Worm (Caenorhabditis elegans): Measurements from ENCODE around the gene txt-9.

- TF ChIP-seq lin-15B (tag; optimal IDR thresholded peaks at IDR 0.05) (no peak), aly-2 (tag; optimal IDR thresholded peaks at IDR 0.05) (no peak), Y5F2A.4 (GFP tag; optimal IDR thresholded peaks at IDR 0.05) (no peak), ces-1 (GFP tag; optimal IDR thresholded peaks at IDR 0.05) (no peak), nhr-77 (tag; optimal IDR thresholded peaks at IDR 0.05) (no peak), egl-27 (tag; optimal IDR thresholded peaks at IDR 0.05) (no peak)
Measured at ce11 chrII:5057315-5057714, 28.3 kb upstream of the txt-9 start.

Data from whole organism, L4 larva.